Worm (Caenorhabditis elegans) whole organism, L3 larva: Measurements from ENCODE around the gene F41E6.17.

Experiments
- aly-2 ChIP-seq: fragments of 150-350 bp; optimal IDR thresholded peaks from 2 replicates; lab custom pipeline; 2014; ENCODE audit warnings: missing biosample characterization, missing genetic modification characterization
- egl-27 ChIP-seq: sonication (generic microtip); optimal IDR thresholded peaks from 4 replicates; lab custom pipeline; 2017; ENCODE audit warnings: missing biosample characterization, missing genetic modification reagents, missing genetic modification characterization
- egl-5 ChIP-seq: fragments of 150-350 bp; optimal IDR thresholded peaks from 2 replicates; lab custom pipeline; 2017; ENCODE audit warnings: missing biosample characterization, missing genetic modification reagents, missing genetic modification characterization, inconsistent platforms
- elt-1 ChIP-seq: fragments of 150-350 bp; optimal IDR thresholded peaks from 2 replicates; lab custom pipeline; 2014; ENCODE audit warnings: missing biosample characterization, missing genetic modification characterization
- elt-2 ChIP-seq: sonication (generic microtip); optimal IDR thresholded peaks from 2 replicates; lab custom pipeline; 2016; ENCODE audit warnings: missing genetic modification reagents, mild to moderate bottlenecking, missing genetic modification characterization, missing compliant biosample characterization
- elt-3 ChIP-seq, 3 experiments: fragments of 150-350 bp in 1 of 3; sonication (generic microtip) in 2 of 3; optimal IDR thresholded peaks; 2 replicates in 2 of 3; 4 replicates in 1 of 3; lab custom pipeline; 2014 to 2017; ENCODE audit warnings: missing biosample characterization in 3 of 3, missing genetic modification characterization in 3 of 3
- eor-1 ChIP-seq, 2 experiments: fragments of 150-350 bp; optimal IDR thresholded peaks; 2 replicates each; lab custom pipeline; 2014 to 2018; ENCODE audit warnings: missing biosample characterization in 2 of 2, missing genetic modification characterization in 2 of 2
- fkh-10 ChIP-seq: sonication (generic microtip); optimal IDR thresholded peaks from 2 replicates; lab custom pipeline; 2017; ENCODE audit warnings: missing biosample characterization, missing genetic modification reagents, missing genetic modification characterization
- hmg-11 ChIP-seq: sonication (generic microtip); optimal IDR thresholded peaks from 2 replicates; lab custom pipeline; 2016; ENCODE audit warnings: missing genetic modification characterization, missing compliant biosample characterization
- jun-1 ChIP-seq: fragments of 150-350 bp; optimal IDR thresholded peaks from 2 replicates; lab custom pipeline; 2014; ENCODE audit warnings: missing biosample characterization, missing genetic modification reagents, missing genetic modification characterization
- lin-15B ChIP-seq: fragments of 150-350 bp; optimal IDR thresholded peaks from 2 replicates; lab custom pipeline; 2014; ENCODE audit warnings: missing biosample characterization, missing genetic modification characterization
- lin-39 ChIP-seq: fragments of 150-350 bp; optimal IDR thresholded peaks from 2 replicates; lab custom pipeline; 2018; ENCODE audit warnings: missing biosample characterization, missing genetic modification reagents, missing genetic modification characterization
- lsy-12 ChIP-seq: sonication (generic microtip); optimal IDR thresholded peaks from 2 replicates; lab custom pipeline; 2016; ENCODE audit warnings: mild to moderate bottlenecking, missing genetic modification characterization, missing compliant biosample characterization
- mml-1 ChIP-seq: fragments of 150-350 bp; sonication (generic microtip); optimal IDR thresholded peaks from 3 replicates; lab custom pipeline; 2014; ENCODE audit warnings: missing biosample characterization, missing genetic modification characterization
- nfya-1 ChIP-seq: sonication (generic microtip); optimal IDR thresholded peaks from 2 replicates; lab custom pipeline; 2017; ENCODE audit warnings: missing genetic modification characterization, mild to moderate bottlenecking, missing compliant biosample characterization, antibody characterized with exemption, moderate library complexity; ENCODE audit not compliant: insufficient read depth
- nhr-12 ChIP-seq: fragments of 150-350 bp; optimal IDR thresholded peaks from 2 replicates; lab custom pipeline; 2014; ENCODE audit warnings: missing biosample characterization, missing genetic modification characterization
- nhr-23 ChIP-seq: fragments of 150-350 bp; optimal IDR thresholded peaks from 2 replicates; lab custom pipeline; 2014; ENCODE audit warnings: missing biosample characterization, missing genetic modification reagents, missing genetic modification characterization
- nhr-237 ChIP-seq: fragments of 150-350 bp; optimal IDR thresholded peaks from 2 replicates; lab custom pipeline; 2014; ENCODE audit warnings: missing biosample characterization, missing genetic modification characterization
- nhr-25 ChIP-seq: sonication (generic microtip); optimal IDR thresholded peaks from 2 replicates; lab custom pipeline; 2017; ENCODE audit warnings: missing biosample characterization, missing genetic modification characterization
- nhr-43 ChIP-seq: sonication (generic microtip); optimal IDR thresholded peaks from 2 replicates; lab custom pipeline; 2016; ENCODE audit warnings: mild to moderate bottlenecking, missing genetic modification characterization, missing compliant biosample characterization; ENCODE audit not compliant: poor library complexity, severe bottlenecking
- nhr-76 ChIP-seq: fragments of 150-350 bp; sonication (generic microtip); optimal IDR thresholded peaks from 5 replicates; lab custom pipeline; 2014; ENCODE audit warnings: missing biosample characterization, missing genetic modification characterization
- nhr-77 ChIP-seq: fragments of 150-350 bp; optimal IDR thresholded peaks from 2 replicates; lab custom pipeline; 2014; ENCODE audit warnings: missing biosample characterization, missing genetic modification characterization
- pha-4 ChIP-seq: fragments of 150-350 bp; optimal IDR thresholded peaks from 2 replicates; lab custom pipeline; 2014; ENCODE audit warnings: missing biosample characterization, missing genetic modification reagents, missing genetic modification characterization
- pqm-1 ChIP-seq: fragments of 150-350 bp; optimal IDR thresholded peaks from 2 replicates; lab custom pipeline; 2017; ENCODE audit warnings: missing biosample characterization, missing genetic modification characterization, inconsistent platforms
- skn-1 ChIP-seq: fragments of 150-350 bp; optimal IDR thresholded peaks from 2 replicates; lab custom pipeline; 2014; ENCODE audit warnings: missing biosample characterization, missing genetic modification characterization
- unc-39 ChIP-seq: sonication (generic microtip); optimal IDR thresholded peaks from 4 replicates; lab custom pipeline; 2017; ENCODE audit warnings: missing biosample characterization, missing genetic modification characterization
- unc-62 ChIP-seq: fragments of 150-350 bp; sonication (generic microtip); optimal IDR thresholded peaks from 4 replicates; lab custom pipeline; 2014; ENCODE audit warnings: missing biosample characterization, missing genetic modification reagents, missing genetic modification characterization
- zag-1 ChIP-seq: fragments of 150-350 bp; optimal IDR thresholded peaks from 2 replicates; lab custom pipeline; 2014; ENCODE audit warnings: missing biosample characterization, missing genetic modification characterization

The F41E6.17 gene

ce11 chrV:8654460-8655419 is 30.8 kb downstream of the F41E6.17 start:
- TF ChIP-seq nhr-23 (tag; lab: Kevin White, UChicago) (no peak), elt-2 (tag; lab: Kevin White, UChicago) (peak; percentile 90), nhr-76 (tag; lab: Kevin White, UChicago) (peak; percentile 62), egl-27 (tag; lab: Kevin White, UChicago) (no peak), hmg-11 (tag; lab: Kevin White, UChicago) (no peak), nhr-237 (tag; lab: Kevin White, UChicago) (no peak), nhr-25 (tag; lab: Kevin White, UChicago) (no peak), nfya-1 (tag; lab: Kevin White, UChicago) (peak; percentile 18), nhr-43 (tag; lab: Kevin White, UChicago) (no peak), fkh-10 (GFP tag; lab: Kevin White, UChicago) (no peak), nhr-77 (tag; lab: Kevin White, UChicago) (no peak), mml-1 (tag; lab: Kevin White, UChicago) (no peak), jun-1 (tag; lab: Kevin White, UChicago) (peak; percentile 73), lin-39 (tag; lab: Kevin White, UChicago) (peak; percentile 26), pha-4 (tag; lab: Kevin White, UChicago) (peak; percentile 45), elt-1 (no peak), pqm-1 (tag; lab: Kevin White, UChicago) (peak; percentile 83), lsy-12 (tag; lab: Kevin White, UChicago) (no peak)

- TF ChIP-seq nhr-25 (tag; lab: Kevin White, UChicago) (peak; percentile 6), skn-1 (tag; lab: Kevin White, UChicago) (no peak), aly-2 (no peak), elt-1 (no peak), zag-1 (no peak), egl-27 (tag; lab: Kevin White, UChicago) (no peak), unc-62 (GFP tag; lab: Kevin White, UChicago) (no peak), nhr-23 (tag; lab: Kevin White, UChicago) (peak; percentile 10), nfya-1 (tag; lab: Kevin White, UChicago) (no peak), unc-39 (tag; lab: Kevin White, UChicago) (no peak), nhr-76 (tag; lab: Kevin White, UChicago) (no peak), nhr-237 (tag; lab: Kevin White, UChicago) (no peak), eor-1 (tag; optimal IDR thresholded peaks at IDR 0.05; lab: Kevin White, UChicago) (no peak), elt-3 (tag; optimal IDR thresholded peaks at IDR 0.05; lab: Kevin White, UChicago) (peak in 1 of 3 experiments; percentile 46)
Measured at ce11 chrV:8657911-8658310, 34.0 kb downstream of the F41E6.17 start.

- TF ChIP-seq nfya-1 (tag; lab: Kevin White, UChicago) (peak; percentile 6), egl-5 (tag; lab: Kevin White, UChicago) (peak; percentile 51), elt-1 (no peak), pha-4 (tag; lab: Kevin White, UChicago) (peak; percentile 73), nhr-23 (tag; lab: Kevin White, UChicago) (peak; percentile 25), hmg-11 (tag; lab: Kevin White, UChicago) (no peak), nhr-12 (no peak), nhr-43 (tag; lab: Kevin White, UChicago) (peak; percentile 48), lin-39 (tag; lab: Kevin White, UChicago) (peak; percentile 45), unc-62 (GFP tag; lab: Kevin White, UChicago) (peak; percentile 24)
Measured at ce11 chrV:8658577-8659362, 34.9 kb downstream of the F41E6.17 start.

- peak; percentile 52 for TF ChIP-seq nhr-25 (tag; lab: Kevin White, UChicago)
- no peak for TF ChIP-seq fkh-10 (GFP tag; lab: Kevin White, UChicago)
- TF ChIP-seq elt-1: peak; percentile 61
- TF ChIP-seq nhr-23 (tag; lab: Kevin White, UChicago): peak; percentile 40
- TF ChIP-seq nhr-43 (tag; lab: Kevin White, UChicago): peak; percentile 60
- no peak for TF ChIP-seq lin-15B (tag; lab: Kevin White, UChicago)
Measured at ce11 chrV:8660475-8660874, 36.6 kb downstream of the F41E6.17 start.
